Fruit fly (Drosophila melanogaster) whole organism, embryonic: ENCODE measurements around the gene CG43815.

Experiments
- Aef1 ChIP-seq: fragments of 200-800 bp; sonication (Bioruptor generic); IDR thresholded peaks from 3 replicates; pipeline ENCODE4 v1.3.6; 2022; ENCODE audit warnings: missing biosample characterization, missing genetic modification characterization
- Atf-2 ChIP-seq: fragments of 200-800 bp; sonication (Bioruptor generic); optimal IDR thresholded peaks from 2 replicates; lab custom pipeline; 2016; ENCODE audit warnings: missing biosample characterization, missing genetic modification characterization
- B-H2 ChIP-seq: fragments of 200-800 bp; sonication (Bioruptor generic); optimal IDR thresholded peaks from 2 replicates; lab custom pipeline; 2018; ENCODE audit warnings: missing biosample characterization, mild to moderate bottlenecking, missing genetic modification characterization
- CG10543 ChIP-seq: fragments of 200-800 bp; sonication (Bioruptor generic); optimal IDR thresholded peaks from 3 replicates; lab custom pipeline; 2017; ENCODE audit warnings: missing biosample characterization, mild to moderate bottlenecking, missing genetic modification characterization, moderate library complexity
- CG11093 ChIP-seq: fragments of 200-800 bp; sonication (Bioruptor generic); IDR thresholded peaks from 3 replicates; pipeline ENCODE4 v1.3.6; 2022; ENCODE audit warnings: missing biosample characterization, missing genetic modification characterization
- CG11456 ChIP-seq: fragments of 200-800 bp; sonication (Bioruptor generic); IDR thresholded peaks from 3 replicates; pipeline ENCODE4 v1.3.6; 2022; ENCODE audit warnings: missing biosample characterization, missing genetic modification characterization
- CG17612 ChIP-seq: fragments of 200-800 bp; sonication (Bioruptor generic); IDR thresholded peaks from 2 replicates; pipeline ENCODE4 v1.3.6; 2022; ENCODE audit warnings: missing biosample characterization, missing genetic modification characterization
- CG2678 ChIP-seq: fragments of 200-800 bp; sonication (Bioruptor generic); optimal IDR thresholded peaks from 3 replicates; lab custom pipeline; 2019; ENCODE audit warnings: missing biosample characterization, mild to moderate bottlenecking, missing genetic modification characterization, moderate library complexity
- CG32532 ChIP-seq: fragments of 200-800 bp; sonication (Bioruptor generic); IDR thresholded peaks from 2 replicates; pipeline ENCODE4 v1.3.6; 2022; ENCODE audit warnings: missing biosample characterization, missing genetic modification characterization
- CG33213 ChIP-seq: fragments of 200-800 bp; sonication (Bioruptor generic); optimal IDR thresholded peaks from 3 replicates; lab custom pipeline; 2016; ENCODE audit warnings: missing biosample characterization, missing genetic modification characterization
- CG34422 ChIP-seq: fragments of 200-800 bp; sonication (Bioruptor generic); IDR thresholded peaks from 3 replicates; pipeline ENCODE4 v1.3.6; 2022; ENCODE audit warnings: missing biosample characterization, missing genetic modification characterization
- CG43689 ChIP-seq: fragments of 200-800 bp; sonication (Bioruptor generic); IDR thresholded peaks from 2 replicates; pipeline ENCODE4 v1.3.6; 2022; ENCODE audit warnings: missing biosample characterization, missing genetic modification characterization
- CG4854 ChIP-seq: fragments of 200-800 bp; sonication (Bioruptor generic); optimal IDR thresholded peaks from 2 replicates; lab custom pipeline; 2016; ENCODE audit warnings: missing biosample characterization, missing genetic modification characterization, inconsistent platforms
- CG8478 ChIP-seq: fragments of >200 bp; optimal IDR thresholded peaks from 2 replicates; lab custom pipeline; 2018
- CG9797 ChIP-seq: fragments of 200-800 bp; sonication (Bioruptor generic); optimal IDR thresholded peaks from 3 replicates; lab custom pipeline; 2018; ENCODE audit warnings: missing biosample characterization, mild to moderate bottlenecking, missing genetic modification characterization
- Chrac-16 ChIP-seq: fragments of 200-800 bp; sonication (Bioruptor generic); optimal IDR thresholded peaks from 3 replicates; lab custom pipeline; 2016; ENCODE audit warnings: missing biosample characterization, missing genetic modification characterization
- CoRest ChIP-seq: fragments of 200-800 bp; sonication (Bioruptor generic); optimal IDR thresholded peaks from 3 replicates; lab custom pipeline; 2018; ENCODE audit warnings: missing biosample characterization, mild to moderate bottlenecking, missing genetic modification characterization, moderate library complexity
- Deaf1 ChIP-seq: fragments of 200-800 bp; optimal IDR thresholded peaks from 3 replicates; lab custom pipeline; 2019; ENCODE audit warnings: missing biosample characterization, mild to moderate bottlenecking, missing genetic modification characterization, moderate library complexity
- Drgx ChIP-seq: fragments of 200-800 bp; sonication (Bioruptor generic); IDR thresholded peaks from 2 replicates; pipeline ENCODE4 v1.3.6; 2022; ENCODE audit warnings: missing biosample characterization, missing genetic modification characterization
- HLH4C ChIP-seq: fragments of 200-800 bp; sonication (Bioruptor generic); IDR thresholded peaks from 3 replicates; pipeline ENCODE4 v1.3.6; 2022; ENCODE audit warnings: missing biosample characterization, missing genetic modification characterization; ENCODE audit not compliant: partially characterized antibody
- Hey ChIP-seq: fragments of 200-800 bp; sonication (Bioruptor generic); optimal IDR thresholded peaks from 3 replicates; lab custom pipeline; 2018; ENCODE audit warnings: missing biosample characterization, mild to moderate bottlenecking, missing genetic modification characterization
- Hr78 ChIP-seq, 2 experiments: fragments of 200-800 bp in 1 of 2; fragments of >200 bp in 1 of 2; sonication (Bioruptor generic) in 1 of 2; optimal IDR thresholded peaks; 2 replicates each; lab custom pipeline; 2017 to 2019; ENCODE audit warnings: missing biosample characterization in 2 of 2, missing genetic modification characterization in 2 of 2, mild to moderate bottlenecking in 1 of 2, moderate library complexity in 1 of 2
- Med ChIP-seq: fragments of 200-800 bp; sonication (Bioruptor generic); peaks from one replicate; lab custom pipeline; 2016; ENCODE audit warnings: missing biosample characterization, missing genetic modification characterization, mild to moderate bottlenecking, inconsistent platforms, moderate library complexity
- Myb ChIP-seq: fragments of 200-800 bp; sonication (Bioruptor generic); optimal IDR thresholded peaks from 2 replicates; lab custom pipeline; 2016; ENCODE audit warnings: missing biosample characterization, missing genetic modification characterization
- Nf-YA ChIP-seq: fragments of 200-800 bp; sonication (Bioruptor generic); IDR thresholded peaks from 2 replicates; pipeline ENCODE4 v1.3.6; 2022; ENCODE audit warnings: missing biosample characterization, missing genetic modification characterization
- Nf-YB ChIP-seq: fragments of 200-800 bp; sonication (Bioruptor generic); optimal IDR thresholded peaks from 3 replicates; lab custom pipeline; 2019; ENCODE audit warnings: missing biosample characterization, mild to moderate bottlenecking, missing genetic modification characterization, moderate library complexity
- Vsx1 ChIP-seq: fragments of 200-800 bp; sonication (Bioruptor generic); optimal IDR thresholded peaks from 2 replicates; lab custom pipeline; 2017; ENCODE audit warnings: missing biosample characterization, mild to moderate bottlenecking, missing genetic modification characterization, missing genetic modification reagents
- bsh ChIP-seq, 2 experiments: fragments of 200-800 bp; sonication (Bioruptor generic); optimal IDR thresholded peaks; 2 replicates each; lab custom pipeline; 2017 to 2018; ENCODE audit warnings: mild to moderate bottlenecking in 2 of 2, missing biosample characterization in 2 of 2, missing genetic modification characterization in 2 of 2, moderate library complexity in 1 of 2
- cas ChIP-seq: fragments of 200-800 bp; sonication (Bioruptor generic); IDR thresholded peaks from 2 replicates; pipeline ENCODE4 v1.3.6; 2022; ENCODE audit warnings: missing biosample characterization, missing genetic modification characterization
- crol ChIP-seq: fragments of 200-800 bp; sonication (Bioruptor generic); IDR thresholded peaks from 2 replicates; pipeline ENCODE4 v1.3.6; 2022; ENCODE audit warnings: missing biosample characterization, missing genetic modification characterization
- esg ChIP-seq: fragments of 200-800 bp; sonication (Bioruptor generic); conservative IDR thresholded peaks from 2 replicates; pipeline ENCODE4 v1.3.6; 2022; ENCODE audit warnings: missing biosample characterization, missing genetic modification characterization
- fd96Cb ChIP-seq: fragments of 200-800 bp; sonication (Bioruptor generic); optimal IDR thresholded peaks from 2 replicates; lab custom pipeline; 2018; ENCODE audit warnings: missing biosample characterization, mild to moderate bottlenecking, missing genetic modification characterization, moderate library complexity
- fru ChIP-seq: fragments of >200 bp; optimal IDR thresholded peaks from 2 replicates; lab custom pipeline; 2017
- gcm ChIP-seq: fragments of 200-800 bp; sonication (Bioruptor generic); optimal IDR thresholded peaks from 2 replicates; lab custom pipeline; 2019; ENCODE audit warnings: missing biosample characterization, mild to moderate bottlenecking, missing genetic modification characterization, moderate library complexity
- kah ChIP-seq: fragments of 200-800 bp; sonication (Bioruptor generic); optimal IDR thresholded peaks from 2 replicates; lab custom pipeline; 2018; ENCODE audit warnings: missing biosample characterization, mild to moderate bottlenecking, missing genetic modification characterization
- ken ChIP-seq: fragments of 200-800 bp; sonication (Bioruptor generic); IDR thresholded peaks from 3 replicates; pipeline ENCODE4 v1.3.6; 2022; ENCODE audit warnings: missing biosample characterization, missing genetic modification characterization
- klu ChIP-seq: fragments of 200-800 bp; sonication (Bioruptor generic); IDR thresholded peaks from 2 replicates; pipeline ENCODE4 v1.3.6; 2022; ENCODE audit warnings: missing biosample characterization, missing genetic modification characterization
- odd ChIP-seq: fragments of 200-800 bp; sonication (Bioruptor generic); optimal IDR thresholded peaks from 2 replicates; lab custom pipeline; 2017; ENCODE audit warnings: missing biosample characterization, mild to moderate bottlenecking, missing genetic modification characterization
- pan ChIP-seq, 4 experiments: fragments of >200 bp in 3 of 4; fragments of 200-800 bp in 1 of 4; sonication (Bioruptor generic) in 1 of 4; optimal IDR thresholded peaks in 3 of 4; IDR thresholded peaks in 1 of 4; 2 replicates each; pipeline versions ENCODE4 v1.3.6 to Lab custom; 2017 to 2022; ENCODE audit warnings: missing biosample characterization in 2 of 4, missing genetic modification characterization in 2 of 4, mixed read lengths in 1 of 4
- rib ChIP-seq: fragments of 200-800 bp; sonication (Bioruptor generic); IDR thresholded peaks from 2 replicates; pipeline ENCODE4 v1.3.6; 2022; ENCODE audit warnings: missing biosample characterization, missing genetic modification characterization
- run ChIP-seq: fragments of 200-800 bp; sonication (Bioruptor generic); optimal IDR thresholded peaks from 3 replicates; lab custom pipeline; 2018; ENCODE audit warnings: missing biosample characterization, mild to moderate bottlenecking, missing genetic modification characterization
- sens ChIP-seq: fragments of 200-800 bp; sonication (Bioruptor generic); peaks from one replicate; lab custom pipeline; 2016; ENCODE audit warnings: missing biosample characterization, missing genetic modification characterization
- sens-2 ChIP-seq: fragments of 200-800 bp; sonication (Bioruptor generic); IDR thresholded peaks from 2 replicates; pipeline ENCODE4 v1.3.6; 2022; ENCODE audit warnings: missing biosample characterization, missing genetic modification characterization
- shn ChIP-seq: fragments of 200-800 bp; sonication (Bioruptor generic); optimal IDR thresholded peaks from 3 replicates; lab custom pipeline; 2016; ENCODE audit warnings: missing biosample characterization, missing genetic modification characterization
- sob ChIP-seq: fragments of 200-800 bp; sonication (Bioruptor generic); IDR thresholded peaks from 2 replicates; pipeline ENCODE4 v1.3.6; 2022; ENCODE audit warnings: missing biosample characterization, missing genetic modification characterization
- sqz ChIP-seq: fragments of 200-800 bp; sonication (Bioruptor generic); optimal IDR thresholded peaks from 3 replicates; lab custom pipeline; 2018; ENCODE audit warnings: missing biosample characterization, mild to moderate bottlenecking, missing genetic modification characterization
- sug ChIP-seq: fragments of 200-800 bp; optimal IDR thresholded peaks from 2 replicates; lab custom pipeline; 2019; ENCODE audit warnings: missing biosample characterization, mild to moderate bottlenecking, missing genetic modification characterization, moderate library complexity
- tap ChIP-seq: fragments of 200-800 bp; optimal IDR thresholded peaks from 3 replicates; lab custom pipeline; 2019; ENCODE audit warnings: missing biosample characterization, mild to moderate bottlenecking, missing genetic modification characterization, moderate library complexity
- tll ChIP-seq, 2 experiments: fragments of 200-800 bp in 1 of 2; fragments of >200 bp in 1 of 2; sonication (Bioruptor generic) in 1 of 2; optimal IDR thresholded peaks; 2 replicates each; lab custom pipeline; 2017 to 2019; ENCODE audit warnings: missing biosample characterization in 2 of 2, missing genetic modification characterization in 2 of 2, mild to moderate bottlenecking in 1 of 2, moderate library complexity in 1 of 2
- vfl ChIP-seq: fragments of 200-800 bp; sonication (Bioruptor generic); optimal IDR thresholded peaks from 2 replicates; lab custom pipeline; 2016; ENCODE audit warnings: missing biosample characterization, missing genetic modification characterization

Gene CG43815

DNA sequence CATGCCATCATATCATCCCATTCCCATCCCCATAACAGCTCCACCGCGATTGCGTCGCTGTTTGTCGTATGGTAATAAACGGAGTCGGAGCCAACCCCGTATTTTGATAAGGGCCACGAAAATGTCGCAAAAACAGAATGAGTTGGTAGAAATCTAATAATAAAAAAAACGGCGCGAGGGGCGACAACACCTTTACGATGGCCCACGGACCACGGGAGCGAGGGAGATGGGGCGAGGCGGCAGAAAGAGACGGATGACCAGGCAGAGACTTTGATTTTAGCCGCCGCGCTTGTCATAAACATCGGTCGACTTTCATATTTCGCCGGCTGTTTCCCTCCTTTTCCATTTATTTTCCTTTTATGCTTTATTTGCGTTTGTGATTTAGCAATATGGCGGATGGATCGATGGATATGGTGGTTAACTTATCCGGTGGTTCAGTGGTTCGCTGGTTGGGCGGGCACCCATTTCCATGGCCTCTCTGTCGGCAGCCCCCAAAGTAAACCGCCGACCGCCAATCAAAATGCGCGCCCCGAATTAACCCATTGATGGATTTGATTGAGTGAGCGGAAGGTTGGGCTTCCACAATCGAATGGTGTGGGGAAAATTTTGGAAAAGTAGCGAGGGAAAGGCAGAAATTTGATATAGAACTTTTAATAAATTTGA, 35.9 kb downstream of the CG43815 start (continued):
- TF ChIP-seq sqz (GFP tag; lab: Kevin White, UChicago) (peak; percentile 35), vfl (no peak), ken (GFP tag; lab: Robert Waterston, UW) (0 out of 3 replicates have a peak, but pooled peaks have one; percentile 11), CG34422 (GFP tag; lab: Robert Waterston, UW) (no peak), esg (GFP tag; lab: Robert Waterston, UW) (no peak), CG43689 (GFP tag; lab: Robert Waterston, UW) (no peak), CG2678 (peak; percentile 23), shn (GFP tag; lab: Kevin White, UChicago) (no peak), gcm (GFP tag; lab: Kevin White, UChicago) (no peak), CG8478 (lab: Kevin White, UChicago) (no peak), klu (no peak), CG32532 (GFP tag; lab: Robert Waterston, UW) (peak; percentile 30), CG11093 (GFP tag; lab: Robert Waterston, UW) (no peak), sob (GFP tag; lab: Robert Waterston, UW) (peak; percentile 25; the same call in 1 of the 2 replicates), run (tag; lab: Kevin White, UChicago) (no peak), Nf-YB (GFP tag; lab: Kevin White, UChicago) (peak; percentile 95), Myb (GFP tag; lab: Kevin White, UChicago) (no peak), tap (no peak), fru (lab: Kevin White, UChicago) (no peak), rib (0 out of 2 replicates have a peak, but pooled peaks have one; percentile 34), cas (no peak), CG33213 (GFP tag; lab: Kevin White, UChicago) (no peak), HLH4C (GFP tag; lab: Robert Waterston, UW) (no peak), Nf-YA (0 out of 2 replicates have a peak, but pooled peaks have one; percentile 24), Hr78 (GFP tag; optimal IDR thresholded peaks at IDR 0.05; lab: Kevin White, UChicago) (no peak), CG11456 (GFP tag; lab: Robert Waterston, UW) (no peak), bsh (GFP tag; optimal IDR thresholded peaks at IDR 0.05; lab: Kevin White, UChicago) (no peak), kah (no peak), Hey (tag; lab: Kevin White, UChicago) (no peak), Vsx1 (GFP tag; lab: Kevin White, UChicago) (no peak), odd (GFP tag; lab: Kevin White, UChicago) (peak; percentile 66), CoRest (peak; percentile 19), Atf-2 (GFP tag; lab: Kevin White, UChicago) (no peak), Drgx (no peak), Aef1 (GFP tag; lab: Robert Waterston, UW) (no peak), Med (GFP tag; lab: Kevin White, UChicago) (peak; percentile 73), fd96Cb (tag; lab: Kevin White, UChicago) (no peak), sens-2 (GFP tag; lab: Robert Waterston, UW) (0 out of 2 replicates have a peak, but pooled peaks have one; percentile 40), CG17612 (GFP tag; lab: Robert Waterston, UW) (no peak), sens (GFP tag; lab: Kevin White, UChicago) (peak; percentile 73), sug (tag; lab: Kevin White, UChicago) (peak; percentile 67), CG4854 (GFP tag; lab: Kevin White, UChicago) (no peak), CG10543 (GFP tag; lab: Kevin White, UChicago) (peak; percentile 40), Deaf1 (tag; lab: Kevin White, UChicago) (peak; percentile 21), tll (GFP tag; optimal IDR thresholded peaks at IDR 0.05; lab: Kevin White, UChicago) (peak in 1 of 2 experiments; percentile 15), B-H2 (GFP tag; lab: Kevin White, UChicago) (no peak), Chrac-16 (GFP tag; lab: Kevin White, UChicago) (no peak), CG9797 (GFP tag; lab: Kevin White, UChicago) (no peak), pan (optimal IDR thresholded peaks at IDR 0.05; lab: Kevin White, UChicago) (no peak), pan (GFP tag; optimal IDR thresholded peaks at IDR 0.05 in 1 of 2, IDR thresholded peaks at IDR 0.05 in 1 of 2) (peak in 1 of 2 experiments; percentile 58), crol (GFP tag; lab: Robert Waterston, UW) (0 out of 2 replicates have a peak, but pooled peaks have one; percentile 21)
